Fruit fly (Drosophila melanogaster) whole organism, wandering third instar larva: ENCODE data around the gene Capr.
A peak's percentile ranks its signal among the peaks of the same experiment; 100 is the strongest.

Experiments used
- CG32264 ChIP-seq: fragments of 200-800 bp; sonication (Bioruptor generic); optimal IDR thresholded peaks from 2 replicates; lab custom pipeline; 2016; ENCODE audit warnings: missing biosample characterization, missing genetic modification characterization
- CrebA ChIP-seq: fragments of 200-800 bp; sonication (Bioruptor generic); optimal IDR thresholded peaks from 2 replicates; lab custom pipeline; 2016; ENCODE audit warnings: missing biosample characterization, mild to moderate bottlenecking, missing genetic modification characterization, borderline replicate concordance
- Dfd ChIP-seq: fragments of >200 bp; optimal IDR thresholded peaks from 2 replicates; lab custom pipeline; 2017; ENCODE audit warnings: missing biosample characterization, missing genetic modification characterization
- Dif ChIP-seq: fragments of 200-275, 200-300 bp; sonication (Bioruptor generic); optimal IDR thresholded peaks from 2 replicates; lab custom pipeline; 2018; ENCODE audit warnings: missing biosample characterization, missing genetic modification characterization; ENCODE audit not compliant: partially characterized antibody
- HLH106 ChIP-seq: fragments of 200-800 bp; optimal IDR thresholded peaks from 3 replicates; lab custom pipeline; 2019; ENCODE audit warnings: missing biosample characterization, mild to moderate bottlenecking, missing genetic modification characterization, moderate library complexity
- Jra ChIP-seq: sonication (Bioruptor generic); optimal IDR thresholded peaks from 2 replicates; lab custom pipeline; 2016; ENCODE audit warnings: missing biosample characterization, missing genetic modification characterization
- Myc ChIP-seq: fragments of >200 bp; optimal IDR thresholded peaks from 2 replicates; lab custom pipeline; 2017
- N ChIP-seq: fragments of >200 bp; optimal IDR thresholded peaks from 2 replicates; lab custom pipeline; 2018; ENCODE audit warnings: missing biosample characterization, missing external identifiers, missing genetic modification characterization
- OdsH ChIP-seq: fragments of 200-800 bp; sonication (Bioruptor generic); optimal IDR thresholded peaks from 2 replicates; lab custom pipeline; 2016; ENCODE audit warnings: missing biosample characterization, mild to moderate bottlenecking, missing genetic modification characterization
- Rel ChIP-seq, 2 experiments: fragments of 200-800 bp; sonication (Bioruptor generic) in 1 of 2; optimal IDR thresholded peaks; 2 replicates in 1 of 2; 3 replicates in 1 of 2; lab custom pipeline; 2016 to 2019; ENCODE audit warnings: mild to moderate bottlenecking in 2 of 2, missing biosample characterization in 2 of 2, missing genetic modification characterization in 2 of 2, moderate library complexity in 1 of 2
- Sp1 ChIP-seq: fragments of 200-800 bp; sonication (Bioruptor generic); optimal IDR thresholded peaks from 3 replicates; lab custom pipeline; 2019; ENCODE audit warnings: missing biosample characterization, mild to moderate bottlenecking, missing genetic modification characterization, moderate library complexity
- Vsx2 ChIP-seq: fragments of 200-300, 225-300 bp; sonication (Bioruptor generic); optimal IDR thresholded peaks from 2 replicates; lab custom pipeline; 2018; ENCODE audit warnings: missing biosample characterization, missing genetic modification characterization; ENCODE audit not compliant: partially characterized antibody
- dl ChIP-seq, 2 experiments: fragments of 175-275, 200-275 bp in 1 of 2; fragments of 200-275 bp in 1 of 2; sonication (Bioruptor generic); optimal IDR thresholded peaks; lab custom pipeline; 2018; ENCODE audit warnings: mild to moderate bottlenecking in 2 of 2, missing biosample characterization in 2 of 2, missing genetic modification characterization in 2 of 2, moderate library complexity in 2 of 2; ENCODE audit not compliant: partially characterized antibody in 2 of 2, insufficient read depth in 1 of 2
- dmrt93B ChIP-seq: fragments of 200-800 bp; sonication (Bioruptor generic); optimal IDR thresholded peaks from 2 replicates; lab custom pipeline; 2018; ENCODE audit warnings: missing biosample characterization, mild to moderate bottlenecking, missing genetic modification characterization
- foxo ChIP-seq, 2 experiments: fragments of 200-800 bp; sonication (Bioruptor generic); optimal IDR thresholded peaks; 2 replicates in 1 of 2; 3 replicates in 1 of 2; lab custom pipeline; 2016 to 2017; ENCODE audit warnings: missing biosample characterization in 2 of 2, missing genetic modification characterization in 2 of 2
- fru ChIP-seq: fragments of 200-800 bp; sonication (Bioruptor generic); optimal IDR thresholded peaks from 3 replicates; lab custom pipeline; 2016; ENCODE audit warnings: missing biosample characterization, mild to moderate bottlenecking, missing genetic modification characterization
- h ChIP-seq: fragments of 200-800 bp; sonication (Bioruptor generic); optimal IDR thresholded peaks from 3 replicates; lab custom pipeline; 2016; ENCODE audit warnings: missing biosample characterization, mild to moderate bottlenecking, missing genetic modification characterization
- jim ChIP-seq: fragments of 175-275, 200-325 bp; sonication (Bioruptor generic); optimal IDR thresholded peaks from 2 replicates; lab custom pipeline; 2016; ENCODE audit warnings: missing biosample characterization, mild to moderate bottlenecking, missing genetic modification characterization
- lola ChIP-seq: fragments of >200 bp; optimal IDR thresholded peaks from 2 replicates; lab custom pipeline; 2017; ENCODE audit warnings: missing biosample characterization, missing genetic modification characterization
- pan ChIP-seq: fragments of >200 bp; optimal IDR thresholded peaks from 2 replicates; lab custom pipeline; 2017
- psq ChIP-seq: fragments of 200-800 bp; sonication (Bioruptor generic); optimal IDR thresholded peaks from 3 replicates; lab custom pipeline; 2017; ENCODE audit warnings: missing biosample characterization, mild to moderate bottlenecking, missing genetic modification characterization, moderate library complexity
- rgr ChIP-seq: fragments of 200-800 bp; sonication (Bioruptor generic); optimal IDR thresholded peaks from 3 replicates; lab custom pipeline; 2016; ENCODE audit warnings: missing biosample characterization, mild to moderate bottlenecking, missing genetic modification characterization
- sage ChIP-seq: fragments of 200-800 bp; sonication (Bioruptor generic); optimal IDR thresholded peaks from 2 replicates; lab custom pipeline; 2016; ENCODE audit warnings: missing biosample characterization, mild to moderate bottlenecking, missing genetic modification characterization
- sv ChIP-seq: fragments of 200-800 bp; sonication (Bioruptor generic); optimal IDR thresholded peaks from 3 replicates; lab custom pipeline; 2016; ENCODE audit warnings: missing biosample characterization, missing genetic modification characterization
- tai ChIP-seq: sonication (Bioruptor generic); optimal IDR thresholded peaks from 2 replicates; lab custom pipeline; 2016; ENCODE audit warnings: missing biosample characterization, missing genetic modification characterization
- usp ChIP-seq: fragments of >200 bp; optimal IDR thresholded peaks from 2 replicates; lab custom pipeline; 2017; ENCODE audit warnings: missing biosample characterization, missing genetic modification characterization

Gene Capr

DNA sequence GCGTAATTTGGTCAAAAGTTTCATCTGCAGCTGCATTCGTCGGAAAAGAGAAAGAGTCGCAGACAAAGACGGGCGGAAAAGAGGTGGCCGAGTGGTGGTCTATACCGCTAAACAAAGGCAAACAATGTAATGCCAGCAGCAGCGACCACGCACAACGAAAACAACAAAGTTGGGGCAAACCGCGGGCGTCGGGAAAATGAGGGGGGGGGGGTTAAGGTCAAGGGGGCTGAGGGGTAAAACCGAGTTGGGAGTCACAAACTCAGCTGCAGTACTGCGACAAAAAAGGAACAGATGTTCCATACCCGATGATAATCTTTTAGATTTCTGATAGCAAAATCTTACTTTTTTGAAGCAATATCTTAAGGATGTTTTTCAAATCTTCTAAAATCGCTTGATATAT, 36.3 kb downstream of the Capr start:
- no peak for TF ChIP-seq CrebA (GFP tag; lab: Kevin White, UChicago)
- no peak for TF ChIP-seq rgr
- no peak for TF ChIP-seq dl (GFP tag; optimal IDR thresholded peaks at IDR 0.05; lab: Kevin White, UChicago; ENCODE audit: insufficient read depth in 1 of 2, partially characterized antibody in 2 of 2)
- TF ChIP-seq Dfd: no peak
- no peak for TF ChIP-seq HLH106 (tag; lab: Kevin White, UChicago)
- TF ChIP-seq psq (GFP tag; lab: Kevin White, UChicago): no peak
- no peak for TF ChIP-seq Jra (GFP tag; lab: Kevin White, UChicago)
- no peak for TF ChIP-seq Myc (lab: Kevin White, UChicago)
- no peak for TF ChIP-seq fru (GFP tag; lab: Kevin White, UChicago)
- no peak for TF ChIP-seq jim

dm6 chr3L:18634792-18635471, 38.2 kb downstream of the Capr start:
- TF ChIP-seq usp (GFP tag; lab: Kevin White, UChicago) (no peak), h (GFP tag; lab: Kevin White, UChicago) (peak; percentile 0), Rel (GFP tag; optimal IDR thresholded peaks at IDR 0.05; lab: Kevin White, UChicago) (no peak), Rel (tag; optimal IDR thresholded peaks at IDR 0.05; lab: Kevin White, UChicago) (peak; percentile 91), Vsx2 (GFP tag; lab: Kevin White, UChicago) (no peak), rgr (peak; percentile 3), dl (GFP tag; optimal IDR thresholded peaks at IDR 0.05; lab: Kevin White, UChicago; ENCODE audit: insufficient read depth in 1 of 2, partially characterized antibody in 2 of 2) (peak in 1 of 2 experiments; percentile 50), pan (peak; percentile 28), Sp1 (GFP tag; lab: Kevin White, UChicago) (peak; percentile 13), psq (GFP tag; lab: Kevin White, UChicago) (peak; percentile 9), OdsH (GFP tag; lab: Kevin White, UChicago) (peak; percentile 11), foxo (GFP tag; optimal IDR thresholded peaks at IDR 0.05; lab: Kevin White, UChicago) (peak in 1 of 2 experiments; percentile 2)
- TF ChIP-seq, all 38 proteins: peak for 9

- TF ChIP-seq tai (GFP tag; lab: Kevin White, UChicago) (no peak), Dif (GFP tag; lab: Kevin White, UChicago) (no peak), Vsx2 (GFP tag; lab: Kevin White, UChicago) (peak; percentile 17), dmrt93B (GFP tag; lab: Kevin White, UChicago) (no peak), Rel (GFP tag; optimal IDR thresholded peaks at IDR 0.05; lab: Kevin White, UChicago) (no peak), Rel (tag; optimal IDR thresholded peaks at IDR 0.05; lab: Kevin White, UChicago) (peak; percentile 55), h (GFP tag; lab: Kevin White, UChicago) (no peak)
Observed at dm6 chr3L:18633084-18633483, 40.0 kb downstream of the Capr start.

DNA sequence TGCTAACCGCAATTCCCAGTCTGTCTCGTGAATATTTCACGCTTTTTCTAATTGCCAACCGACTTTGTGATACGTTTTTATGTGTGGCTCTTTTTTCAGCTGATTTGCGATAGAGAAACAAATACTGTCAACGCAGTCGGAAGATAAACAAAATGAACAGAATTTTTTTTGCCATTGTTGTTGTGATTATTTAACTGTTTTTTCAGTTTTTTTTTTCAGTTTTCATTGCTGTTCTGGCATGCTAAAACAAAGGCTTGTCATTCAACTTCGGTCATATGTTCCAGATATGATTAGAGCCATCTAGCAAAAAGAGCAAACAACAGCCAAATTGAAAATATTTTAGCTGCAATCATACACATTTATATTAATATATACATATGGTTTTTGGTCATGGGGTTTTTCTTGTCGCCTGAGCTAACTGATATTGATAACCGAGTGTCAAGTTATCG, 40.9 kb downstream of the Capr start:
- TF ChIP-seq Rel (GFP tag; optimal IDR thresholded peaks at IDR 0.05; lab: Kevin White, UChicago): no peak
- TF ChIP-seq Rel (tag; optimal IDR thresholded peaks at IDR 0.05; lab: Kevin White, UChicago): peak; percentile 92
- no peak for TF ChIP-seq dmrt93B (GFP tag; lab: Kevin White, UChicago)
- no peak for TF ChIP-seq N (GFP tag; lab: Kevin White, UChicago)
- no peak for TF ChIP-seq sage (GFP tag; lab: Kevin White, UChicago)
- TF ChIP-seq CrebA (GFP tag; lab: Kevin White, UChicago): peak; percentile 53
- no peak for TF ChIP-seq lola (GFP tag; lab: Kevin White, UChicago)

DNA sequence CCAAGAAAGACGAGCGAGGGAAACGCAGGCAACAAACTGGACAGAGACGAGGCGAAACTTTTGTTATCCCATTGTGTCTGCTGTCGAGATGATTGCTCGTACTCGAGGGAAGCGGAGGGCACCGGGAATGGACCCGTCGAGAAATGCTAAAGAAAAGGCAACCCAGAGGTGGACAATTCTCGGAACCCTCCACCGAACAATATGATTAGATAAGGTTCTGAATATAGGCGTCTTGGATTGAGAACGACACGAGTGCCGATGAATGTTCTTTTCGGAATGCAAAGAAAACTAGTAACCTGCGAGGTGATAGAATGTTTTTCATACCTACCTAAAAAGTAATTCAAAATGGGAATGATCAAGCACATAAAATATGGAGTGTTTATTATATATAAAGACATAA, 43.2 kb downstream of the Capr start:
- no peak for TF ChIP-seq HLH106 (tag; lab: Kevin White, UChicago)

DNA sequence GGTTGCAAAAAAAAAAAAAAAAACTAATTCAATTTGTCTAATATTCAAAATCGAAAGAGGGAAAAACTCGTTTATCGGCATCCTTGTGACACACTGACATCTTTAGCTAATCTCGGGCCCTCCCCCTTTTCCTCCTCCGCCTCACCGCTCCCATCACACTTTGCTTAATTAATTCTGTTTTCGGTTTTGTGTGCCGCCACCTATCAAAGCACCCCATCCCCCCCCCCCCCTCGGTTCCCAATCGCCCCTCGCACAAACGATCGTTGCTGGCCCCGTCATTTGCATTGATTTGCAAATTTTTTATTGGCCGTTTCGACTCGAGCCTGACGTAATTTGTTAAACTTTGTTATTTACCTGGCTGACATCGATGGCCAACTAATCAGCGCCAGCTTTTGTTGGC, 44.7 kb downstream of the Capr start:
- no peak for TF ChIP-seq CG32264 (GFP tag; lab: Kevin White, UChicago)
- no peak for TF ChIP-seq Rel (GFP tag; optimal IDR thresholded peaks at IDR 0.05; lab: Kevin White, UChicago)
- peak; percentile 67 for TF ChIP-seq Rel (tag; optimal IDR thresholded peaks at IDR 0.05; lab: Kevin White, UChicago)
- no peak for TF ChIP-seq Sp1 (GFP tag; lab: Kevin White, UChicago)
- no peak for TF ChIP-seq psq (GFP tag; lab: Kevin White, UChicago)
- no peak for TF ChIP-seq usp (GFP tag; lab: Kevin White, UChicago)
- no peak for TF ChIP-seq jim
- no peak for TF ChIP-seq sv
- TF ChIP-seq rgr: no peak
